Fruit fly (Drosophila melanogaster) whole organism, pupa: Measurements from ENCODE around the gene CG18814.

Source experiments
- CG10348 ChIP-seq: fragments of 200-800 bp; sonication (Bioruptor generic); IDR thresholded peaks from 2 replicates; pipeline ENCODE4 v1.3.6; 2022; ENCODE audit warnings: missing biosample characterization, missing genetic modification characterization
- CG12605 ChIP-seq: fragments of 200-800 bp; sonication (Bioruptor generic); IDR thresholded peaks from 2 replicates; pipeline ENCODE4 v1.3.6; 2022; ENCODE audit warnings: missing biosample characterization, missing genetic modification characterization
- CG13204 ChIP-seq: fragments of 200-800 bp; sonication (Bioruptor generic); optimal IDR thresholded peaks from 2 replicates; lab custom pipeline; 2018; ENCODE audit warnings: missing biosample characterization, mild to moderate bottlenecking, missing genetic modification characterization, moderate library complexity
- CG14655 ChIP-seq: fragments of 200-800 bp; sonication (Bioruptor generic); optimal IDR thresholded peaks from 3 replicates; lab custom pipeline; 2017; ENCODE audit warnings: mild to moderate bottlenecking, missing biosample characterization, missing genetic modification reagents, missing genetic modification characterization
- CG15710 ChIP-seq: fragments of 200-800 bp; sonication (Bioruptor generic); optimal IDR thresholded peaks from 2 replicates; lab custom pipeline; 2018; ENCODE audit warnings: missing biosample characterization, mild to moderate bottlenecking, missing genetic modification characterization, moderate library complexity
- CG17806 ChIP-seq: fragments of 200-800 bp; sonication (Bioruptor generic); optimal IDR thresholded peaks from 2 replicates; lab custom pipeline; 2018; ENCODE audit warnings: missing biosample characterization, mild to moderate bottlenecking, missing genetic modification characterization, moderate library complexity
- CG32121 ChIP-seq: fragments of 200-800 bp; sonication (Bioruptor generic); IDR thresholded peaks from 2 replicates; pipeline ENCODE4 v1.3.6; 2022; ENCODE audit warnings: missing biosample characterization, missing genetic modification characterization
- CG34367 ChIP-seq: fragments of 200-800 bp; sonication (Bioruptor generic); optimal IDR thresholded peaks from 2 replicates; lab custom pipeline; 2018; ENCODE audit warnings: missing biosample characterization, mild to moderate bottlenecking, missing genetic modification characterization
- CG4496 ChIP-seq: fragments of 200-800 bp; sonication (Bioruptor generic); IDR thresholded peaks from 3 replicates; pipeline ENCODE4 v1.3.6; 2022; ENCODE audit warnings: missing biosample characterization, missing genetic modification characterization
- CG8159 ChIP-seq: fragments of 200-800 bp; sonication (Bioruptor generic); optimal IDR thresholded peaks from 3 replicates; lab custom pipeline; 2018; ENCODE audit warnings: missing biosample characterization, mild to moderate bottlenecking, missing genetic modification characterization, moderate library complexity
- CG8301 ChIP-seq: fragments of 200-800 bp; sonication (Bioruptor generic); optimal IDR thresholded peaks from 2 replicates; lab custom pipeline; 2018; ENCODE audit warnings: missing biosample characterization, mild to moderate bottlenecking, missing genetic modification characterization
- CG9948 ChIP-seq: fragments of 200-800 bp; sonication (Bioruptor generic); optimal IDR thresholded peaks from 2 replicates; lab custom pipeline; 2018; ENCODE audit warnings: missing biosample characterization, mild to moderate bottlenecking, missing genetic modification characterization, moderate library complexity
- D1 ChIP-seq: fragments of 200-800 bp; sonication (Bioruptor generic); optimal IDR thresholded peaks from 2 replicates; lab custom pipeline; 2018; ENCODE audit warnings: missing biosample characterization, mild to moderate bottlenecking, missing genetic modification characterization, moderate library complexity
- EcR ChIP-seq: fragments of 200-800 bp; sonication (Bioruptor generic); optimal IDR thresholded peaks from 3 replicates; lab custom pipeline; 2019; ENCODE audit warnings: missing biosample characterization, missing genetic modification characterization, mild to moderate bottlenecking, moderate library complexity, missing genetic modification reagents
- Ets98B ChIP-seq: fragments of 200-800 bp; sonication (Bioruptor generic); IDR thresholded peaks from 2 replicates; pipeline ENCODE4 v1.3.6; 2022; ENCODE audit warnings: missing biosample characterization, missing genetic modification characterization
- Pif1A ChIP-seq: fragments of 200-800 bp; sonication (Bioruptor generic); optimal IDR thresholded peaks from 3 replicates; lab custom pipeline; 2016; ENCODE audit warnings: missing biosample characterization, missing genetic modification characterization
- Pif1B ChIP-seq: fragments of 200-800 bp; sonication (Bioruptor generic); optimal IDR thresholded peaks from 3 replicates; lab custom pipeline; 2016; ENCODE audit warnings: missing biosample characterization, missing genetic modification characterization
- Snoo ChIP-seq: fragments of 200-800 bp; sonication (Bioruptor generic); optimal IDR thresholded peaks from 3 replicates; lab custom pipeline; 2017; ENCODE audit warnings: missing biosample characterization, mild to moderate bottlenecking, missing genetic modification characterization, inconsistent platforms
- fd96Ca ChIP-seq: fragments of 200-800 bp; sonication (Bioruptor generic); IDR thresholded peaks from 3 replicates; pipeline ENCODE4 v1.3.6; 2022; ENCODE audit warnings: missing biosample characterization, missing genetic modification characterization
- gl ChIP-seq: fragments of 200-800 bp; sonication (Bioruptor generic); optimal IDR thresholded peaks from 2 replicates; lab custom pipeline; 2018; ENCODE audit warnings: missing biosample characterization, mild to moderate bottlenecking, missing genetic modification characterization
- rn ChIP-seq: fragments of 200-800 bp; sonication (Bioruptor generic); IDR thresholded peaks from 2 replicates; pipeline ENCODE4 v1.3.6; 2022; ENCODE audit warnings: missing biosample characterization, missing genetic modification characterization

CG18814 gene

dm6 chr3L:16385252-16385879 lies 15.7 kb downstream of the CG18814 start:
- TF ChIP-seq CG15710 (tag; lab: Kevin White, UChicago) = no peak
- peak; percentile 43 for TF ChIP-seq Pif1A (GFP tag; lab: Kevin White, UChicago)
- TF ChIP-seq CG12605 (GFP tag; lab: Robert Waterston, UW) = 0 out of 2 replicates have a peak, but pooled peaks have one; percentile 14
- TF ChIP-seq CG4496 (GFP tag; lab: Robert Waterston, UW) = 0 out of 3 replicates have a peak, but pooled peaks have one; percentile 52
- TF ChIP-seq Pif1B = no peak
- TF ChIP-seq EcR (GFP tag; lab: Kevin White, UChicago) = peak; percentile 93
- TF ChIP-seq CG32121 (GFP tag; lab: Robert Waterston, UW) = no peak
- TF ChIP-seq Ets98B (GFP tag; lab: Robert Waterston, UW) = no peak
- TF ChIP-seq CG10348 = no peak
- no peak for TF ChIP-seq CG9948 (tag; lab: Kevin White, UChicago)
- no peak for TF ChIP-seq CG14655 (GFP tag; lab: Kevin White, UChicago)
- TF ChIP-seq rn = no peak
- TF ChIP-seq CG34367 (tag; lab: Kevin White, UChicago) = no peak
- TF ChIP-seq CG17806 (tag; lab: Kevin White, UChicago) = no peak
- no peak for TF ChIP-seq CG8159 (tag; lab: Kevin White, UChicago)
- no peak for TF ChIP-seq CG13204
- TF ChIP-seq, all 21 proteins: peak for 4

dm6 chr3L:16385880-16386584 lies 16.4 kb downstream of the CG18814 start, which contains the start of the genes Agpat3 and RAF2:
TSS of gene Agpat3 (minus strand) at chr3L:16385957.
TSS of gene RAF2 (plus strand) at chr3L:16386327.
- TF ChIP-seq CG12605 (GFP tag; lab: Robert Waterston, UW) = 0 out of 2 replicates have a peak, but pooled peaks have one; percentile 5
- no peak for TF ChIP-seq gl
- 0 out of 2 replicates have a peak, but pooled peaks have one; percentile 13 for TF ChIP-seq rn
- TF ChIP-seq CG14655 (GFP tag; lab: Kevin White, UChicago) = no peak
- no peak for TF ChIP-seq CG10348
- no peak for TF ChIP-seq CG13204
- peak; percentile 34 for TF ChIP-seq CG17806 (tag; lab: Kevin White, UChicago)
- TF ChIP-seq Ets98B (GFP tag; lab: Robert Waterston, UW) = no peak
- no peak for TF ChIP-seq CG34367 (tag; lab: Kevin White, UChicago)
- no peak for TF ChIP-seq EcR (GFP tag; lab: Kevin White, UChicago)
- TF ChIP-seq CG32121 (GFP tag; lab: Robert Waterston, UW) = no peak
- no peak for TF ChIP-seq Pif1B
- peak; percentile 48 for TF ChIP-seq CG8159 (tag; lab: Kevin White, UChicago)
- TF ChIP-seq CG4496 (GFP tag; lab: Robert Waterston, UW) = no peak; the same call in 2 of the 3 replicates
- no peak for TF ChIP-seq fd96Ca (GFP tag; lab: Robert Waterston, UW)
- TF ChIP-seq D1 (tag; lab: Kevin White, UChicago) = no peak
- peak; percentile 35 for TF ChIP-seq CG9948 (tag; lab: Kevin White, UChicago)
- TF ChIP-seq CG8301 (tag; lab: Kevin White, UChicago) = no peak
- TF ChIP-seq Pif1A (GFP tag; lab: Kevin White, UChicago) = no peak
- no peak for TF ChIP-seq Snoo (tag; lab: Kevin White, UChicago)
- peak; percentile 55 for TF ChIP-seq CG15710 (tag; lab: Kevin White, UChicago)
- TF ChIP-seq, all 21 proteins: peak for 6

dm6 chr3L:16390793-16391192 lies 21.2 kb downstream of the CG18814 start:
- TF ChIP-seq CG34367 (tag; lab: Kevin White, UChicago) (no peak), CG17806 (tag; lab: Kevin White, UChicago) (no peak), EcR (GFP tag; lab: Kevin White, UChicago) (no peak), CG14655 (GFP tag; lab: Kevin White, UChicago) (no peak), CG13204 (no peak), fd96Ca (GFP tag; lab: Robert Waterston, UW) (no peak), CG4496 (GFP tag; lab: Robert Waterston, UW) (no peak), gl (no peak), CG32121 (GFP tag; lab: Robert Waterston, UW) (no peak), CG8301 (tag; lab: Kevin White, UChicago) (no peak), CG9948 (tag; lab: Kevin White, UChicago) (no peak), rn (no peak), CG12605 (GFP tag; lab: Robert Waterston, UW) (no peak), D1 (tag; lab: Kevin White, UChicago) (no peak), Ets98B (GFP tag; lab: Robert Waterston, UW) (no peak)

dm6 chr3L:16391257-16391656 lies 21.6 kb downstream of the CG18814 start:
- 0 out of 3 replicates have a peak, but pooled peaks have one; percentile 5 for TF ChIP-seq fd96Ca (GFP tag; lab: Robert Waterston, UW)
- no peak for TF ChIP-seq CG13204
- TF ChIP-seq CG14655 (GFP tag; lab: Kevin White, UChicago) = no peak
- no peak for TF ChIP-seq CG34367 (tag; lab: Kevin White, UChicago)

dm6 chr3L:16392203-16392800 lies 22.7 kb downstream of the CG18814 start:
- TF ChIP-seq CG17806 (tag; lab: Kevin White, UChicago) (no peak), EcR (GFP tag; lab: Kevin White, UChicago) (peak; percentile 91), fd96Ca (GFP tag; lab: Robert Waterston, UW) (0 out of 3 replicates have a peak, but pooled peaks have one; percentile 20)
